Worm (Caenorhabditis elegans): Measurements from ENCODE around the gene mif-1.

Gene mif-1

ce11 chrIII:11811839-11812238 is 36.1 kb upstream of the mif-1 start (continued):
- TF ChIP-seq xbp-1 (tag; optimal IDR thresholded peaks at IDR 0.05) (no peak), C16A3.4 (tag; optimal IDR thresholded peaks at IDR 0.05) (peak; percentile 15), egl-27 (tag; optimal IDR thresholded peaks at IDR 0.05) (no peak), tlp-1 (tag; optimal IDR thresholded peaks at IDR 0.05) (no peak), unc-30 (tag; optimal IDR thresholded peaks at IDR 0.05) (no peak), ets-5 (GFP tag; IDR thresholded peaks at IDR 0.05) (no peak), ceh-82 (tag; optimal IDR thresholded peaks at IDR 0.05) (no peak)

- TF ChIP-seq irx-1 (tag; optimal IDR thresholded peaks at IDR 0.05) = no peak
- no peak for TF ChIP-seq unc-130 (tag; optimal IDR thresholded peaks at IDR 0.05)
- TF ChIP-seq nhr-85 (tag) = peak; percentile 44
- peak; percentile 34 for TF ChIP-seq mep-1 (tag; optimal IDR thresholded peaks at IDR 0.05)
- TF ChIP-seq nhr-20 (tag; optimal IDR thresholded peaks at IDR 0.05) = peak; percentile 29
- TF ChIP-seq blmp-1 (tag; optimal IDR thresholded peaks at IDR 0.05) = peak; percentile 86
- TF ChIP-seq snu-23 (GFP tag; optimal IDR thresholded peaks at IDR 0.05) = peak; percentile 14
- TF ChIP-seq lin-14 (GFP tag; optimal IDR thresholded peaks at IDR 0.05) = peak; percentile 65
Measured at ce11 chrIII:11814653-11815052, 33.3 kb upstream of the mif-1 start.

- TF ChIP-seq pag-3 (tag; optimal IDR thresholded peaks at IDR 0.05; ENCODE audit: borderline replicate concordance, insufficient read depth) = peak; percentile 47
- no peak for TF ChIP-seq nhr-20 (tag; optimal IDR thresholded peaks at IDR 0.05)
- peak; percentile 53 for TF ChIP-seq nhr-85 (tag)
- TF ChIP-seq dsc-1 (tag; optimal IDR thresholded peaks at IDR 0.05) = no peak
- TF ChIP-seq nhr-71 (tag; optimal IDR thresholded peaks at IDR 0.05) = no peak
Measured at ce11 chrIII:11816523-11817003, 31.4 kb upstream of the mif-1 start, which contains the start of gene C18D11.1. C18D11.1 (plus strand) TSS chrIII:11816573.

ce11 chrIII:11817865-11818264 is 30.1 kb upstream of the mif-1 start:
- TF ChIP-seq snpc-4 (tag; optimal IDR thresholded peaks at IDR 0.05) = peak; percentile 90
- TF ChIP-seq zag-1 (tag; optimal IDR thresholded peaks at IDR 0.05) = no peak
- TF ChIP-seq ztf-4 (tag; optimal IDR thresholded peaks at IDR 0.05) = no peak
- TF ChIP-seq hlh-4 (tag; optimal IDR thresholded peaks at IDR 0.05) = no peak
- no peak for TF ChIP-seq nhr-76 (tag; optimal IDR thresholded peaks at IDR 0.05)
- no peak for TF ChIP-seq C16A3.4 (tag; optimal IDR thresholded peaks at IDR 0.05)
- TF ChIP-seq nhr-77 (tag; optimal IDR thresholded peaks at IDR 0.05) = no peak
- TF ChIP-seq nhr-71 (tag; optimal IDR thresholded peaks at IDR 0.05) = peak; percentile 15
- no peak for TF ChIP-seq ztf-11 (tag; optimal IDR thresholded peaks at IDR 0.05)
- no peak for TF ChIP-seq unc-30 (tag; optimal IDR thresholded peaks at IDR 0.05)

ce11 chrIII:11822407-11822806 is 25.5 kb upstream of the mif-1 start, which contains the start of gene maa-1:
maa-1 (minus strand) TSS chrIII:11822526.
- TF ChIP-seq elt-2 (tag; optimal IDR thresholded peaks at IDR 0.05) (peak; percentile 57), nhr-20 (tag; optimal IDR thresholded peaks at IDR 0.05) (peak; percentile 18), mef-2 (tag; optimal IDR thresholded peaks at IDR 0.05) (no peak)

- no peak for TF ChIP-seq ces-1 (GFP tag; optimal IDR thresholded peaks at IDR 0.05)
- no peak for TF ChIP-seq nhr-11 (tag; optimal IDR thresholded peaks at IDR 0.05)
- no peak for TF ChIP-seq efl-3 (GFP tag; optimal IDR thresholded peaks at IDR 0.05)
- TF ChIP-seq sox-4 (tag; optimal IDR thresholded peaks at IDR 0.05) = no peak
- TF ChIP-seq pag-3 (tag; optimal IDR thresholded peaks at IDR 0.05; ENCODE audit: borderline replicate concordance, insufficient read depth) = no peak
- TF ChIP-seq elt-3 (tag; optimal IDR thresholded peaks at IDR 0.05) = peak in 4 of 6 experiments; percentile 23 to 91 (median 54)
- peak; percentile 90 to 93 for TF ChIP-seq lin-35 (GFP tag; optimal IDR thresholded peaks at IDR 0.05)
- TF ChIP-seq elt-2 (tag; optimal IDR thresholded peaks at IDR 0.05) = peak; percentile 65
- no peak for TF ChIP-seq hlh-17 (GFP tag; optimal IDR thresholded peaks at IDR 0.05; ENCODE audit: borderline replicate concordance)
- TF ChIP-seq tlp-1 (tag; optimal IDR thresholded peaks at IDR 0.05) = no peak
- TF ChIP-seq fos-1 (tag; optimal IDR thresholded peaks at IDR 0.05) = peak; percentile 77
- TF ChIP-seq nhr-90 (tag; optimal IDR thresholded peaks at IDR 0.05; ENCODE audit: poor library complexity) = peak; percentile 78
- TF ChIP-seq lin-39 (tag; optimal IDR thresholded peaks at IDR 0.05) = peak; percentile 44
- TF ChIP-seq lin-15B (tag; optimal IDR thresholded peaks at IDR 0.05) = peak; percentile 83
- TF ChIP-seq blmp-1 (tag; optimal IDR thresholded peaks at IDR 0.05) = peak; percentile 74
- TF ChIP-seq lin-14 (GFP tag; optimal IDR thresholded peaks at IDR 0.05) = peak; percentile 94
- peak; percentile 96 to 99 for TF ChIP-seq lsy-2 (tag; optimal IDR thresholded peaks at IDR 0.05)
- peak; percentile 82 for TF ChIP-seq nhr-77 (tag; optimal IDR thresholded peaks at IDR 0.05)
- peak; percentile 82 for TF ChIP-seq nhr-47 (tag; optimal IDR thresholded peaks at IDR 0.05)
- no peak for TF ChIP-seq C34B4.2 (tag; optimal IDR thresholded peaks at IDR 0.05)
- no peak for TF ChIP-seq zip-4 (GFP tag; optimal IDR thresholded peaks at IDR 0.05)
- peak in 1 of 2 experiments; percentile 22 for TF ChIP-seq ztf-11 (tag; optimal IDR thresholded peaks at IDR 0.05)
Measured at ce11 chrIII:11823260-11823659, 24.7 kb upstream of the mif-1 start, which contains the start of gene C18D11.3. C18D11.3 (plus strand) TSS chrIII:11823448.

All from whole organism, L1 larva.